Fruit fly (Drosophila melanogaster) whole organism, prepupa: ENCODE results near the gene CG34242.

Source experiments
- CG10631 ChIP-seq: fragments of 200-800 bp; sonication (Bioruptor generic); optimal IDR thresholded peaks from 2 replicates; lab custom pipeline; 2016; ENCODE audit warnings: missing biosample characterization, missing genetic modification characterization
- CG10669 ChIP-seq: fragments of 200-800 bp; sonication (Bioruptor generic); optimal IDR thresholded peaks from 3 replicates; lab custom pipeline; 2018; ENCODE audit warnings: missing biosample characterization, mild to moderate bottlenecking, missing genetic modification characterization, moderate library complexity
- CG11294 ChIP-seq: fragments of 200-800 bp; sonication (Bioruptor generic); IDR thresholded peaks from 2 replicates; pipeline ENCODE4 v1.3.6; 2022; ENCODE audit warnings: missing biosample characterization, missing genetic modification characterization
- CG11762 ChIP-seq: fragments of 200-800 bp; sonication (Bioruptor generic); optimal IDR thresholded peaks from 3 replicates; lab custom pipeline; 2016; ENCODE audit warnings: missing biosample characterization, missing genetic modification characterization; ENCODE audit not compliant: insufficient read depth
- CG11902 ChIP-seq: fragments of 200-800 bp; sonication (Bioruptor generic); optimal IDR thresholded peaks from 3 replicates; lab custom pipeline; 2016; ENCODE audit warnings: missing biosample characterization, missing genetic modification characterization
- CG1621 ChIP-seq: fragments of 200-800 bp; sonication (Bioruptor generic); optimal IDR thresholded peaks from 3 replicates; lab custom pipeline; 2018; ENCODE audit warnings: missing biosample characterization, mild to moderate bottlenecking, missing genetic modification characterization
- CG16779 ChIP-seq: fragments of 200-800 bp; sonication (Bioruptor generic); optimal IDR thresholded peaks from 3 replicates; lab custom pipeline; 2017; ENCODE audit warnings: missing biosample characterization, mild to moderate bottlenecking, missing genetic modification characterization
- CG3032 ChIP-seq: fragments of 200-800 bp; optimal IDR thresholded peaks from 2 replicates; lab custom pipeline; 2019; ENCODE audit warnings: missing biosample characterization, mild to moderate bottlenecking, missing genetic modification characterization, moderate library complexity
- CG31627 ChIP-seq: fragments of 200-800 bp; sonication (Bioruptor generic); optimal IDR thresholded peaks from 3 replicates; lab custom pipeline; 2016; ENCODE audit warnings: missing biosample characterization, missing genetic modification characterization
- CG32006 ChIP-seq: fragments of 200-800 bp; sonication (Bioruptor generic); optimal IDR thresholded peaks from 3 replicates; lab custom pipeline; 2017; ENCODE audit warnings: missing biosample characterization, mild to moderate bottlenecking, missing genetic modification characterization
- CG34406 ChIP-seq: fragments of 200-800 bp; sonication (Bioruptor generic); optimal IDR thresholded peaks from 3 replicates; lab custom pipeline; 2016; ENCODE audit warnings: missing biosample characterization, missing genetic modification characterization
- CG4318 ChIP-seq: fragments of 200-800 bp; sonication (Bioruptor generic); optimal IDR thresholded peaks from 3 replicates; lab custom pipeline; 2017; ENCODE audit warnings: missing biosample characterization, mild to moderate bottlenecking, missing genetic modification characterization
- CG6163 ChIP-seq: fragments of 200-800 bp; sonication (Bioruptor generic); IDR thresholded peaks from 3 replicates; pipeline ENCODE4 v1.3.6; 2022; ENCODE audit warnings: missing biosample characterization, missing genetic modification characterization
- CG6276 ChIP-seq: fragments of 200-800 bp; sonication (Bioruptor generic); optimal IDR thresholded peaks from 2 replicates; lab custom pipeline; 2017; ENCODE audit warnings: missing biosample characterization, mild to moderate bottlenecking, missing genetic modification characterization
- CG6808 ChIP-seq: fragments of 200-800 bp; sonication (Bioruptor generic); optimal IDR thresholded peaks from 3 replicates; lab custom pipeline; 2017; ENCODE audit warnings: missing biosample characterization, missing genetic modification characterization, mild to moderate bottlenecking, moderate library complexity, missing genetic modification reagents
- CG6854 ChIP-seq: fragments of 200-800 bp; sonication (Bioruptor generic); optimal IDR thresholded peaks from 2 replicates; lab custom pipeline; 2017; ENCODE audit warnings: missing biosample characterization, mild to moderate bottlenecking, missing genetic modification characterization
- CG7368 ChIP-seq: fragments of 200-800 bp; sonication (Bioruptor generic); optimal IDR thresholded peaks from 3 replicates; lab custom pipeline; 2016; ENCODE audit warnings: missing biosample characterization, missing genetic modification characterization
- CG8119 ChIP-seq: fragments of 200-800 bp; sonication (Bioruptor generic); IDR thresholded peaks from 3 replicates; pipeline ENCODE4 v1.3.6; 2022; ENCODE audit warnings: missing biosample characterization, missing genetic modification characterization
- CG8319 ChIP-seq: fragments of 200-800 bp; sonication (Bioruptor generic); optimal IDR thresholded peaks from 3 replicates; lab custom pipeline; 2016; ENCODE audit warnings: missing biosample characterization, missing genetic modification characterization
- CG8632 ChIP-seq: fragments of 200-800 bp; sonication (Bioruptor generic); optimal IDR thresholded peaks from 3 replicates; lab custom pipeline; 2016; ENCODE audit warnings: missing biosample characterization, missing genetic modification characterization
- Eip78C ChIP-seq: fragments of 200-800 bp; sonication (Bioruptor generic); peaks from one replicate; lab custom pipeline; 2016; ENCODE audit warnings: missing biosample characterization, missing genetic modification characterization
- Ets21C ChIP-seq: fragments of 200-800 bp; sonication (Bioruptor generic); optimal IDR thresholded peaks from 3 replicates; lab custom pipeline; 2016; ENCODE audit warnings: missing biosample characterization, missing genetic modification characterization
- Ets96B ChIP-seq: fragments of 200-800 bp; optimal IDR thresholded peaks from 2 replicates; lab custom pipeline; 2019; ENCODE audit warnings: missing biosample characterization, mild to moderate bottlenecking, missing genetic modification characterization, moderate library complexity
- Hr38 ChIP-seq: sonication (Bioruptor generic); optimal IDR thresholded peaks from 2 replicates; lab custom pipeline; 2016; ENCODE audit warnings: missing biosample characterization, missing genetic modification characterization
- Lpt ChIP-seq: fragments of 200-800 bp; sonication (Bioruptor generic); optimal IDR thresholded peaks from 3 replicates; lab custom pipeline; 2016; ENCODE audit warnings: missing biosample characterization, missing genetic modification characterization
- Met ChIP-seq: fragments of 200-800 bp; sonication (Bioruptor generic); optimal IDR thresholded peaks from 3 replicates; lab custom pipeline; 2016; ENCODE audit warnings: missing biosample characterization, missing genetic modification characterization
- OdsH ChIP-seq: fragments of 200-800 bp; sonication (Bioruptor generic); optimal IDR thresholded peaks from 3 replicates; lab custom pipeline; 2016; ENCODE audit warnings: missing biosample characterization, missing genetic modification characterization
- Smox ChIP-seq: fragments of 200-800 bp; sonication (Bioruptor generic); optimal IDR thresholded peaks from 3 replicates; lab custom pipeline; 2016; ENCODE audit warnings: missing biosample characterization, missing genetic modification characterization
- Sox102F ChIP-seq: fragments of 200-800 bp; sonication (Bioruptor generic); optimal IDR thresholded peaks from 2 replicates; lab custom pipeline; 2016; ENCODE audit warnings: missing biosample characterization, mild to moderate bottlenecking, missing genetic modification characterization
- Sox14 ChIP-seq: fragments of 200-800 bp; sonication (Bioruptor generic); optimal IDR thresholded peaks from 3 replicates; lab custom pipeline; 2016; ENCODE audit warnings: missing biosample characterization, missing genetic modification characterization
- acj6 ChIP-seq: fragments of 200-800 bp; sonication (Bioruptor generic); optimal IDR thresholded peaks from 3 replicates; lab custom pipeline; 2016; ENCODE audit warnings: missing biosample characterization, missing genetic modification characterization
- cyc ChIP-seq: fragments of 200-800 bp; sonication (Bioruptor generic); optimal IDR thresholded peaks from 3 replicates; lab custom pipeline; 2016; ENCODE audit warnings: missing biosample characterization, missing genetic modification characterization
- dac ChIP-seq: fragments of 200-800 bp; sonication (Bioruptor generic); optimal IDR thresholded peaks from 2 replicates; lab custom pipeline; 2017; ENCODE audit warnings: missing biosample characterization, mild to moderate bottlenecking, missing genetic modification characterization
- dsx ChIP-seq: fragments of 200-800 bp; optimal IDR thresholded peaks from 3 replicates; lab custom pipeline; 2019; ENCODE audit warnings: missing biosample characterization, mild to moderate bottlenecking, missing genetic modification characterization, moderate library complexity; ENCODE audit not compliant: poor library complexity, severe bottlenecking
- esn ChIP-seq: fragments of 200-800 bp; sonication (Bioruptor generic); optimal IDR thresholded peaks from 2 replicates; lab custom pipeline; 2016; ENCODE audit warnings: missing biosample characterization, mild to moderate bottlenecking, missing genetic modification characterization, moderate library complexity
- fkh ChIP-seq: fragments of 200-800 bp; sonication (Bioruptor generic); optimal IDR thresholded peaks from 3 replicates; lab custom pipeline; 2017; ENCODE audit warnings: missing biosample characterization, mild to moderate bottlenecking, missing genetic modification characterization, moderate library complexity
- lz ChIP-seq: fragments of 200-800 bp; sonication (Bioruptor generic); optimal IDR thresholded peaks from 3 replicates; lab custom pipeline; 2016; ENCODE audit warnings: missing biosample characterization, missing genetic modification characterization
- pdm3 ChIP-seq: fragments of 200-800 bp; sonication (Bioruptor generic); optimal IDR thresholded peaks from 3 replicates; lab custom pipeline; 2016; ENCODE audit warnings: missing biosample characterization, missing genetic modification characterization
- salr ChIP-seq, 2 experiments: fragments of 200-800 bp; sonication (Bioruptor generic); optimal IDR thresholded peaks; 3 replicates each; lab custom pipeline; 2016 to 2018; ENCODE audit warnings: missing biosample characterization in 2 of 2, missing genetic modification characterization in 2 of 2, mild to moderate bottlenecking in 1 of 2
- spab ChIP-seq: fragments of 200-800 bp; sonication (Bioruptor generic); optimal IDR thresholded peaks from 2 replicates; lab custom pipeline; 2017; ENCODE audit warnings: missing biosample characterization, mild to moderate bottlenecking, missing genetic modification characterization, missing genetic modification reagents
- ss ChIP-seq, 2 experiments: fragments of 200-800 bp; sonication (Bioruptor generic); optimal IDR thresholded peaks; 2 replicates in 1 of 2; 3 replicates in 1 of 2; lab custom pipeline; 2017 to 2018; ENCODE audit warnings: mild to moderate bottlenecking in 2 of 2, missing biosample characterization in 2 of 2, missing genetic modification characterization in 2 of 2, moderate library complexity in 1 of 2
- svp ChIP-seq: fragments of 200-800 bp; sonication (Bioruptor generic); peaks from one replicate; lab custom pipeline; 2016; ENCODE audit warnings: missing biosample characterization, missing genetic modification characterization
- vri ChIP-seq: fragments of 200-800 bp; sonication (Bioruptor generic); optimal IDR thresholded peaks from 3 replicates; lab custom pipeline; 2016; ENCODE audit warnings: missing biosample characterization, mild to moderate bottlenecking, missing genetic modification characterization

Gene CG34242

DNA sequence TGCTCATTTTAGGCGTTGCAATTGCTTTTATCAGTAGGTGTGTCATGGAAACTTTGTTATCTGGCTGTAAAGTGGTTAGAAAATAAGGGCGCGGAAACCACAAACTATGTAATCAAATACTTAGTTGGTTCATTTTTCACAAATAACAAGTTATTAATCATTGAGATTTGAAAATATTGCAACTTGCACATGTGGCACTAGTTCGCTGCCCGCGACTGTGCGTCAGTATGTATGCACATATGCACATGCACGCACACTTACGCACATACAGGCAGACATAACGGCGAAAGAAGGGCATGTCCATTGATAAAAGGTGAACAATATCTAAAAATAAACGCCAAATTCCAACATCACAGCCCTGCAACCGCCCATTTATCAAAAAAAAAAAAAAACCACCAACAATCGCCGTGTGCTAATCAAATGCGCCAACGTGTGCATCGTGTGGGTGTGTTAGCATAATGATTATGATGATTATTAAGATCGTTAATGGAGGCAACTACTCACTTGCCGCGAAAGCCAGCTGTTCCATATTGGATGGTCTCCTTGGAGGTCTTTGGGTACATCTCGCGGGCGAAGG is 4.3 kb upstream of the CG34242 start (continued):
- TF ChIP-seq Ets21C (GFP tag; lab: Kevin White, UChicago) = peak; percentile 60
- peak; percentile 60 for TF ChIP-seq dsx
- TF ChIP-seq salr (GFP tag; optimal IDR thresholded peaks at IDR 0.05; lab: Kevin White, UChicago) = peak in 1 of 2 experiments; percentile 63
- no peak for TF ChIP-seq Hr38 (GFP tag; lab: Kevin White, UChicago)
- TF ChIP-seq OdsH (GFP tag; lab: Kevin White, UChicago) = peak; percentile 72
- TF ChIP-seq CG6854 (GFP tag; lab: Kevin White, UChicago) = peak; percentile 9
- peak; percentile 51 for TF ChIP-seq spab (GFP tag; lab: Kevin White, UChicago)
- TF ChIP-seq CG8119 (GFP tag; lab: Robert Waterston, UW) = peak; percentile 71; the same call in 2 of the 3 replicates
- peak; percentile 64 for TF ChIP-seq CG11294 (GFP tag; lab: Robert Waterston, UW)
- TF ChIP-seq CG1621 = no peak
- peak; percentile 79 for TF ChIP-seq esn (GFP tag; lab: Kevin White, UChicago)
- TF ChIP-seq Sox102F (GFP tag; lab: Kevin White, UChicago) = no peak
- no peak for TF ChIP-seq CG4318 (GFP tag; lab: Kevin White, UChicago)
- peak; percentile 66 for TF ChIP-seq Ets96B (tag; lab: Kevin White, UChicago)
- TF ChIP-seq fkh (GFP tag; lab: Kevin White, UChicago) = no peak
- peak; percentile 51 for TF ChIP-seq CG6808
- peak; percentile 73 for TF ChIP-seq CG31627 (GFP tag; lab: Kevin White, UChicago)
- TF ChIP-seq CG7368 = peak; percentile 48

dm6 chr3L:12530044-12530443 is 3.8 kb upstream of the CG34242 start, which contains the start of gene nst:
TSS of gene nst (minus strand) at chr3L:12530171.
- TF ChIP-seq svp (GFP tag; lab: Kevin White, UChicago) (peak; percentile 87), esn (GFP tag; lab: Kevin White, UChicago) (peak; percentile 24), CG11762 (GFP tag; lab: Kevin White, UChicago) (no peak), CG34406 (GFP tag; lab: Kevin White, UChicago) (no peak), CG8319 (GFP tag; lab: Kevin White, UChicago) (no peak), ss (GFP tag; optimal IDR thresholded peaks at IDR 0.05; lab: Kevin White, UChicago) (no peak), CG8119 (GFP tag; lab: Robert Waterston, UW) (no peak), CG10669 (GFP tag; lab: Kevin White, UChicago) (no peak), OdsH (GFP tag; lab: Kevin White, UChicago) (peak; percentile 3), lz (GFP tag; lab: Kevin White, UChicago) (peak; percentile 7), CG1621 (peak; percentile 90), dac (GFP tag; lab: Kevin White, UChicago) (no peak), Sox102F (GFP tag; lab: Kevin White, UChicago) (no peak), cyc (GFP tag; lab: Kevin White, UChicago) (no peak), CG6808 (no peak), Met (GFP tag; lab: Kevin White, UChicago) (peak; percentile 18), vri (GFP tag; lab: Kevin White, UChicago) (no peak), salr (GFP tag; optimal IDR thresholded peaks at IDR 0.05; lab: Kevin White, UChicago) (no peak), CG10631 (no peak), acj6 (peak; percentile 2), CG6163 (no peak), CG11902 (GFP tag; lab: Kevin White, UChicago) (no peak), Eip78C (GFP tag; lab: Kevin White, UChicago) (peak; percentile 48)

- TF ChIP-seq svp (GFP tag; lab: Kevin White, UChicago) (peak; percentile 92), esn (GFP tag; lab: Kevin White, UChicago) (no peak)
These were observed 1.6 kb upstream of the CG34242 start for dm6 chr3L:12532220-12532619.

dm6 chr3L:12534318-12534717 is 522 bp downstream of the CG34242 start, which contains the start of gene Pmm2:
TSS of gene Pmm2 (plus strand) at chr3L:12534590.
- TF ChIP-seq CG8632 (no peak), CG3032 (no peak), dsx (peak; percentile 9), Smox (GFP tag; lab: Kevin White, UChicago) (no peak), CG8319 (GFP tag; lab: Kevin White, UChicago) (no peak), pdm3 (GFP tag; lab: Kevin White, UChicago) (no peak), esn (GFP tag; lab: Kevin White, UChicago) (peak; percentile 2), Ets96B (tag; lab: Kevin White, UChicago) (no peak), CG1621 (peak; percentile 51), Eip78C (GFP tag; lab: Kevin White, UChicago) (peak; percentile 63), CG6808 (no peak), Hr38 (GFP tag; lab: Kevin White, UChicago) (no peak), Sox14 (no peak), CG11294 (GFP tag; lab: Robert Waterston, UW) (no peak), CG32006 (GFP tag; lab: Kevin White, UChicago) (no peak), CG31627 (GFP tag; lab: Kevin White, UChicago) (no peak), Lpt (GFP tag; lab: Kevin White, UChicago) (no peak), CG6276 (GFP tag; lab: Kevin White, UChicago) (no peak), Met (GFP tag; lab: Kevin White, UChicago) (no peak), OdsH (GFP tag; lab: Kevin White, UChicago) (no peak), svp (GFP tag; lab: Kevin White, UChicago) (no peak), CG16779 (tag; lab: Kevin White, UChicago) (no peak)
